Worm (Caenorhabditis elegans) whole organism, midembryonic: ENCODE data around the gene R102.6.
"Not testable (repeated sequence)": the region's sequence is repeated elsewhere in the genome, so short reads cannot be mapped to it uniquely, and the experiment has no call there.

Experiments used
- T22C8.4 ChIP-seq: fragments of 200-800 bp; sonication (Bioruptor generic); IDR thresholded peaks from 2 replicates; pipeline ENCODE4 v1.3.6; 2022; ENCODE audit warnings: missing genetic modification characterization, missing compliant biosample characterization
- cog-1 ChIP-seq: sonication (generic microtip); optimal IDR thresholded peaks from 2 replicates; lab custom pipeline; 2016; ENCODE audit warnings: missing genetic modification characterization, missing compliant biosample characterization
- flt-1 ChIP-seq: fragments of 200-800 bp; sonication (Bioruptor generic); IDR thresholded peaks from 2 replicates; pipeline ENCODE4 v1.3.6; 2022; ENCODE audit warnings: missing genetic modification characterization, missing compliant biosample characterization
- klf-2 ChIP-seq: fragments of 200-800 bp; sonication (Bioruptor generic); conservative IDR thresholded peaks from 2 replicates; pipeline ENCODE4 v1.3.6; 2022; ENCODE audit warnings: missing genetic modification reagents, missing genetic modification characterization, missing compliant biosample characterization
- med-1 ChIP-seq: sonication (generic microtip); optimal IDR thresholded peaks from 2 replicates; lab custom pipeline; 2017; ENCODE audit warnings: missing genetic modification characterization, mild to moderate bottlenecking, missing compliant biosample characterization, antibody characterized with exemption, missing genetic modification reagents; ENCODE audit not compliant: insufficient read depth
- ref-1 ChIP-seq: fragments of 200-800 bp; sonication (Bioruptor generic); conservative IDR thresholded peaks from 2 replicates; pipeline ENCODE4 v1.3.6; 2022; ENCODE audit warnings: missing genetic modification reagents, missing genetic modification characterization, missing compliant biosample characterization
- tab-1 ChIP-seq: fragments of 200-800 bp; sonication (Bioruptor generic); IDR thresholded peaks from 2 replicates; pipeline ENCODE4 v1.3.6; 2022; ENCODE audit warnings: missing genetic modification characterization, missing compliant biosample characterization
- ztf-23 ChIP-seq: fragments of 200-800 bp; sonication (Bioruptor generic); IDR thresholded peaks from 2 replicates; pipeline ENCODE4 v1.3.6; 2022; ENCODE audit warnings: missing genetic modification reagents, missing genetic modification characterization, missing compliant biosample characterization
- ztf-29 ChIP-seq: fragments of 200-800 bp; sonication (Bioruptor generic); IDR thresholded peaks from 2 replicates; pipeline ENCODE4 v1.3.6; 2022; ENCODE audit warnings: missing genetic modification reagents, missing genetic modification characterization, missing compliant biosample characterization

The R102.6 gene

ce11 chrIV:10668561-10668960 lies 37.4 kb downstream of the R102.6 start:
- TF ChIP-seq klf-2 (GFP tag; lab: Robert Waterston, UW): no peak
- TF ChIP-seq ztf-29 (GFP tag; lab: Robert Waterston, UW): no peak
- no peak for TF ChIP-seq ref-1 (GFP tag; lab: Robert Waterston, UW)
- no peak for TF ChIP-seq cog-1 (tag; lab: Kevin White, UChicago)
- no peak for TF ChIP-seq ztf-23 (GFP tag; lab: Robert Waterston, UW)
- TF ChIP-seq T22C8.4: no peak
- TF ChIP-seq flt-1: no peak
- TF ChIP-seq tab-1 (GFP tag; lab: Robert Waterston, UW): no peak
- TF ChIP-seq med-1 (GFP tag; lab: Kevin White, UChicago): no peak

ce11 chrIV:10666523-10666922 lies 39.5 kb downstream of the R102.6 start, which contains the start of gene epi-1:
epi-1 (plus strand) TSS chrIV:10666823.
- TF ChIP-seq klf-2 (GFP tag; lab: Robert Waterston, UW): no peak
- TF ChIP-seq ztf-29 (GFP tag; lab: Robert Waterston, UW): no peak
- no peak for TF ChIP-seq ztf-23 (GFP tag; lab: Robert Waterston, UW)
- TF ChIP-seq T22C8.4: no peak
- TF ChIP-seq ref-1 (GFP tag; lab: Robert Waterston, UW): no peak
- TF ChIP-seq tab-1 (GFP tag; lab: Robert Waterston, UW): no peak
- no peak for TF ChIP-seq flt-1
- no peak for TF ChIP-seq cog-1 (tag; lab: Kevin White, UChicago)
- TF ChIP-seq med-1 (GFP tag; lab: Kevin White, UChicago): no peak

- TF ChIP-seq med-1 (GFP tag; lab: Kevin White, UChicago) (no peak), ztf-29 (GFP tag; lab: Robert Waterston, UW) (no peak), ztf-23 (GFP tag; lab: Robert Waterston, UW) (no peak), flt-1 (no peak), tab-1 (GFP tag; lab: Robert Waterston, UW) (no peak), T22C8.4 (no peak), ref-1 (GFP tag; lab: Robert Waterston, UW) (no peak), klf-2 (GFP tag; lab: Robert Waterston, UW) (no peak), cog-1 (tag; lab: Kevin White, UChicago) (no peak)
Observed at ce11 chrIV:10664134-10664533, 41.9 kb downstream of the R102.6 start, which contains the start of gene K08C7.7. K08C7.7 (plus strand) TSS chrIV:10664434.

DNA sequence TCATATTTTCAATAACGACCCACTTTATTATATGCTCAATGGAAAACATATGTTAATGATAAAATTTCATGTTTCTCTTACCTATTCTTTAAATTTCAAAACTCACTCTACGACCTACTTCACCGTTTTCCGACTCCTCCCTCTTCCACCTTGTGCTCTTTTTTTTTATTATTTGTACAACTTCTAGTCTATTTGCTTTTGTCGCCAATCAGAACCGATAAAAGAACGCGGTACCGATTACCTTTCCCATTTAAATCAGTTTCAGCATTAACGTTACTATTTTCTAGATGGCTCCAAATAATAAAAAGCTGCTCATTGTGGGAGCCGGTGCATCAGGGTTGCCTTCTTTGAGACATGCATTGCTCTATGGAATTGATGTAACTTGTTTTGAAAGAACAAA lies 44.2 kb downstream of the R102.6 start, which contains the start of gene fmo-1:
Gene fmo-1, plus strand, starts transcription at position 98 of the 400 bp plus-strand sequence.
- TF ChIP-seq klf-2 (GFP tag; lab: Robert Waterston, UW) (no peak), ztf-23 (GFP tag; lab: Robert Waterston, UW) (no peak), T22C8.4 (no peak), ref-1 (GFP tag; lab: Robert Waterston, UW) (no peak), flt-1 (no peak), med-1 (GFP tag; lab: Kevin White, UChicago) (no peak), ztf-29 (GFP tag; lab: Robert Waterston, UW) (no peak), cog-1 (tag; lab: Kevin White, UChicago) (no peak), tab-1 (GFP tag; lab: Robert Waterston, UW) (no peak)

- no peak for TF ChIP-seq cog-1 (tag; lab: Kevin White, UChicago)
- no peak for TF ChIP-seq flt-1
- no peak for TF ChIP-seq ref-1 (GFP tag; lab: Robert Waterston, UW)
- no peak for TF ChIP-seq med-1 (GFP tag; lab: Kevin White, UChicago)
- no peak for TF ChIP-seq T22C8.4
- no peak for TF ChIP-seq ztf-23 (GFP tag; lab: Robert Waterston, UW)
- TF ChIP-seq klf-2 (GFP tag; lab: Robert Waterston, UW): no peak
- TF ChIP-seq tab-1 (GFP tag; lab: Robert Waterston, UW): no peak
- no peak for TF ChIP-seq ztf-29 (GFP tag; lab: Robert Waterston, UW)
Observed at ce11 chrIV:10661072-10661471, 44.9 kb downstream of the R102.6 start.

- TF ChIP-seq tab-1 (GFP tag; lab: Robert Waterston, UW): peak; percentile 77
- 0 out of 2 replicates have a peak, but pooled peaks have one; percentile 16 for TF ChIP-seq ztf-29 (GFP tag; lab: Robert Waterston, UW)
- peak; percentile 60; the same call in 1 of the 2 replicates for TF ChIP-seq ztf-23 (GFP tag; lab: Robert Waterston, UW)
Observed at ce11 chrIV:10658366-10658765, 47.6 kb downstream of the R102.6 start.

DNA sequence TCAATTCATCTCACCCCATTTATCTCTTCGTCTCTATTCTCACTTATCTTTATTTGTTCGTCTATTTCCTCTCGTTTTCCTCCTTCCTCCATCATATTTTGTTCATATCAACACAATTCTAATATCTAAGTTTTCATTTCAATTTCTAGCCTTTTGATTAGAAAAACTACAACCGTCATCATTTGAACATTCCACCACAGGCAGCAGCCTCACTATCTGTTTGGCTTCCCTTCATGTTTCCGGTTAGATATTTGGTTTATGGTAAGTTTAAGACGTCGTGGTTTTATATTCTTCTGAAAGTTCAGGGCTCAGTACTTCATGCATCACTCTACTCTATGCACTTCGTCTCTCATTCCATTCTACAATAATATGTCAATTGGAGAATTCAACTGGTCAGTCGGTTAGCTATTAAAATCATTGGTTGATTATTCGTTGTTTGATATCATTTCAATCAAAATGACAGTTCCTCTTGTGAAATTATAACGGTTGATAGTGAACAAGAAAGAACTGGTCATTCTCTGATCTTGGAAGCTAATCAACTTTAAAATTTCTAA lies 49.1 kb downstream of the R102.6 start, which contains the start of gene K08C7.1:
Gene K08C7.1, plus strand, starts transcription at position 43 of the 554 bp plus-strand sequence.
- TF ChIP-seq klf-2 (GFP tag; lab: Robert Waterston, UW) (no peak), ref-1 (GFP tag; lab: Robert Waterston, UW) (no peak), cog-1 (tag; lab: Kevin White, UChicago) (no peak), flt-1 (no peak), T22C8.4 (no peak), tab-1 (GFP tag; lab: Robert Waterston, UW) (no peak), med-1 (GFP tag; lab: Kevin White, UChicago) (no peak), ztf-29 (GFP tag; lab: Robert Waterston, UW) (no peak), ztf-23 (GFP tag; lab: Robert Waterston, UW) (no peak)

DNA sequence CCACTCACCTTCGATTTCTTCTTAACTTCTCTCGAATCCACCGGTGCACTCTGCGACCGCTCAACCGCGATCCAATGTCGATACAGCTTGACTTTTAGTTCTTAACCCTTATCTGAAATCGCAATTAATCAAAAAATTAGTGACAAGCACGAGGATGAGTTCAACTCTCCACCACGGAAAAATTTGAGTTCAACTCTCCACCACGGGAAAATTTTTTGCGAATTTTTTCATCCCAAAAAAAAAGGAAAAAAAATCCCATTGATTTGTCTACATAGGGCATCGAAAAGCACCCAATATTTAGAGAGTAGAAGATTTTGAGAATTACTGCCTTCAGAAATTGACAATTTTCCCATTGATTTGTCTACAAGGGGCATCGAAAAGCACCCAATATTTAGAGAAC lies 51.9 kb downstream of the R102.6 start, which contains the start of gene glb-19:
Gene glb-19, minus strand, starts transcription at position 101 of the 400 bp plus-strand sequence.
- TF ChIP-seq ztf-29, ztf-23, ref-1 (GFP tag; lab: Robert Waterston, UW): not testable (repeated sequence)
